Worm (Caenorhabditis elegans) whole organism, L3 larva: ENCODE results near the gene mlcd-1.

Experiments
- ZK546.5 ChIP-seq: sonication (generic microtip); optimal IDR thresholded peaks from 2 replicates; lab custom pipeline; 2017; ENCODE audit warnings: missing biosample characterization, missing genetic modification characterization
- ama-1 ChIP-seq: fragments of 150-350 bp; optimal IDR thresholded peaks from 2 replicates; lab custom pipeline; 2018
- ceh-16 ChIP-seq: sonication (generic microtip); optimal IDR thresholded peaks from 2 replicates; lab custom pipeline; 2017; ENCODE audit warnings: missing biosample characterization, missing genetic modification characterization
- ceh-82 ChIP-seq: fragments of 150-350 bp; optimal IDR thresholded peaks from 2 replicates; lab custom pipeline; 2014; ENCODE audit warnings: missing biosample characterization, missing genetic modification characterization
- ceh-9 ChIP-seq: sonication (generic microtip); optimal IDR thresholded peaks from 2 replicates; lab custom pipeline; 2018; ENCODE audit warnings: missing biosample characterization, missing genetic modification characterization
- daf-12 ChIP-seq: fragments of 150-350 bp; optimal IDR thresholded peaks from 2 replicates; lab custom pipeline; 2014; ENCODE audit warnings: missing biosample characterization, missing genetic modification reagents, missing genetic modification characterization
- egl-27 ChIP-seq: sonication (generic microtip); optimal IDR thresholded peaks from 4 replicates; lab custom pipeline; 2017; ENCODE audit warnings: missing biosample characterization, missing genetic modification reagents, missing genetic modification characterization
- egl-5 ChIP-seq: fragments of 150-350 bp; optimal IDR thresholded peaks from 2 replicates; lab custom pipeline; 2017; ENCODE audit warnings: missing biosample characterization, missing genetic modification reagents, missing genetic modification characterization, inconsistent platforms
- elt-3 ChIP-seq, 3 experiments: fragments of 150-350 bp in 1 of 3; sonication (generic microtip) in 2 of 3; optimal IDR thresholded peaks; 2 replicates in 2 of 3; 4 replicates in 1 of 3; lab custom pipeline; 2014 to 2017; ENCODE audit warnings: missing biosample characterization in 3 of 3, missing genetic modification characterization in 3 of 3
- eor-1 ChIP-seq, 2 experiments: fragments of 150-350 bp; optimal IDR thresholded peaks; 2 replicates each; lab custom pipeline; 2014 to 2018; ENCODE audit warnings: missing biosample characterization in 2 of 2, missing genetic modification characterization in 2 of 2
- fos-1 ChIP-seq: fragments of 150-350 bp; optimal IDR thresholded peaks from 2 replicates; lab custom pipeline; 2014; ENCODE audit warnings: missing biosample characterization, missing genetic modification characterization
- hmg-11 ChIP-seq: sonication (generic microtip); optimal IDR thresholded peaks from 2 replicates; lab custom pipeline; 2016; ENCODE audit warnings: missing genetic modification characterization, missing compliant biosample characterization
- jun-1 ChIP-seq: fragments of 150-350 bp; optimal IDR thresholded peaks from 2 replicates; lab custom pipeline; 2014; ENCODE audit warnings: missing biosample characterization, missing genetic modification reagents, missing genetic modification characterization
- lin-15B ChIP-seq: fragments of 150-350 bp; optimal IDR thresholded peaks from 2 replicates; lab custom pipeline; 2014; ENCODE audit warnings: missing biosample characterization, missing genetic modification characterization
- lin-39 ChIP-seq: fragments of 150-350 bp; optimal IDR thresholded peaks from 2 replicates; lab custom pipeline; 2018; ENCODE audit warnings: missing biosample characterization, missing genetic modification reagents, missing genetic modification characterization
- lsy-12 ChIP-seq: sonication (generic microtip); optimal IDR thresholded peaks from 2 replicates; lab custom pipeline; 2016; ENCODE audit warnings: mild to moderate bottlenecking, missing genetic modification characterization, missing compliant biosample characterization
- mdl-1 ChIP-seq: fragments of 150-350 bp; optimal IDR thresholded peaks from 2 replicates; lab custom pipeline; 2014; ENCODE audit warnings: missing biosample characterization, missing genetic modification characterization
- mml-1 ChIP-seq: fragments of 150-350 bp; sonication (generic microtip); optimal IDR thresholded peaks from 3 replicates; lab custom pipeline; 2014; ENCODE audit warnings: missing biosample characterization, missing genetic modification characterization
- nfya-1 ChIP-seq: sonication (generic microtip); optimal IDR thresholded peaks from 2 replicates; lab custom pipeline; 2017; ENCODE audit warnings: missing genetic modification characterization, mild to moderate bottlenecking, missing compliant biosample characterization, antibody characterized with exemption, moderate library complexity; ENCODE audit not compliant: insufficient read depth
- nhr-11 ChIP-seq: fragments of 150-350 bp; optimal IDR thresholded peaks from 2 replicates; lab custom pipeline; 2014; ENCODE audit warnings: missing biosample characterization, missing genetic modification characterization
- nhr-12 ChIP-seq: fragments of 150-350 bp; optimal IDR thresholded peaks from 2 replicates; lab custom pipeline; 2014; ENCODE audit warnings: missing biosample characterization, missing genetic modification characterization
- nhr-237 ChIP-seq: fragments of 150-350 bp; optimal IDR thresholded peaks from 2 replicates; lab custom pipeline; 2014; ENCODE audit warnings: missing biosample characterization, missing genetic modification characterization
- nhr-25 ChIP-seq: sonication (generic microtip); optimal IDR thresholded peaks from 2 replicates; lab custom pipeline; 2017; ENCODE audit warnings: missing biosample characterization, missing genetic modification characterization
- nhr-28 ChIP-seq: fragments of 150-350 bp; optimal IDR thresholded peaks from 2 replicates; lab custom pipeline; 2014; ENCODE audit warnings: missing biosample characterization, missing genetic modification characterization
- nhr-43 ChIP-seq: sonication (generic microtip); optimal IDR thresholded peaks from 2 replicates; lab custom pipeline; 2016; ENCODE audit warnings: mild to moderate bottlenecking, missing genetic modification characterization, missing compliant biosample characterization; ENCODE audit not compliant: poor library complexity, severe bottlenecking
- nhr-67 ChIP-seq: fragments of 150-350 bp; optimal IDR thresholded peaks from 2 replicates; lab custom pipeline; 2014; ENCODE audit warnings: missing biosample characterization, missing genetic modification characterization
- nhr-76 ChIP-seq: fragments of 150-350 bp; sonication (generic microtip); optimal IDR thresholded peaks from 5 replicates; lab custom pipeline; 2014; ENCODE audit warnings: missing biosample characterization, missing genetic modification characterization
- nhr-77 ChIP-seq: fragments of 150-350 bp; optimal IDR thresholded peaks from 2 replicates; lab custom pipeline; 2014; ENCODE audit warnings: missing biosample characterization, missing genetic modification characterization
- pha-4 ChIP-seq: fragments of 150-350 bp; optimal IDR thresholded peaks from 2 replicates; lab custom pipeline; 2014; ENCODE audit warnings: missing biosample characterization, missing genetic modification reagents, missing genetic modification characterization
- pqm-1 ChIP-seq: fragments of 150-350 bp; optimal IDR thresholded peaks from 2 replicates; lab custom pipeline; 2017; ENCODE audit warnings: missing biosample characterization, missing genetic modification characterization, inconsistent platforms
- skn-1 ChIP-seq: fragments of 150-350 bp; optimal IDR thresholded peaks from 2 replicates; lab custom pipeline; 2014; ENCODE audit warnings: missing biosample characterization, missing genetic modification characterization
- tbx-2 ChIP-seq: sonication (generic microtip); optimal IDR thresholded peaks from 2 replicates; lab custom pipeline; 2016; ENCODE audit warnings: mild to moderate bottlenecking, missing genetic modification characterization, missing compliant biosample characterization
- unc-39 ChIP-seq: sonication (generic microtip); optimal IDR thresholded peaks from 4 replicates; lab custom pipeline; 2017; ENCODE audit warnings: missing biosample characterization, missing genetic modification characterization
- unc-62 ChIP-seq: fragments of 150-350 bp; sonication (generic microtip); optimal IDR thresholded peaks from 4 replicates; lab custom pipeline; 2014; ENCODE audit warnings: missing biosample characterization, missing genetic modification reagents, missing genetic modification characterization
- zag-1 ChIP-seq: fragments of 150-350 bp; optimal IDR thresholded peaks from 2 replicates; lab custom pipeline; 2014; ENCODE audit warnings: missing biosample characterization, missing genetic modification characterization
- ztf-11 ChIP-seq: fragments of 150-350 bp; optimal IDR thresholded peaks from 2 replicates; lab custom pipeline; 2014; ENCODE audit warnings: missing biosample characterization, missing genetic modification characterization
- ztf-4 ChIP-seq: fragments of 150-350 bp; optimal IDR thresholded peaks from 2 replicates; lab custom pipeline; 2014; ENCODE audit warnings: missing biosample characterization, missing genetic modification characterization

Gene mlcd-1

ce11 chrIII:4523411-4523810 is 44.5 kb downstream of the mlcd-1 start:
- TF ChIP-seq skn-1 (tag; lab: Kevin White, UChicago) (no peak), zag-1 (tag; lab: Kevin White, UChicago) (no peak), nhr-43 (tag; lab: Kevin White, UChicago) (no peak), elt-3 (tag; optimal IDR thresholded peaks at IDR 0.05; lab: Kevin White, UChicago) (no peak), ama-1 (lab: Kevin White, UChicago) (no peak), lin-39 (tag; lab: Kevin White, UChicago) (no peak), unc-62 (no peak), ceh-9 (no peak), ztf-4 (no peak), lsy-12 (no peak), ceh-82 (tag; lab: Kevin White, UChicago) (no peak), egl-27 (tag; lab: Kevin White, UChicago) (no peak), tbx-2 (tag; lab: Kevin White, UChicago) (no peak), mdl-1 (tag; lab: Kevin White, UChicago) (no peak), nhr-77 (tag; lab: Kevin White, UChicago) (no peak), nhr-76 (tag; lab: Kevin White, UChicago) (no peak), nhr-12 (tag; lab: Kevin White, UChicago) (no peak), ztf-11 (tag; lab: Kevin White, UChicago) (no peak), nhr-67 (tag; lab: Kevin White, UChicago) (no peak)

- TF ChIP-seq nhr-76 (tag; lab: Kevin White, UChicago) (no peak), nfya-1 (tag; lab: Kevin White, UChicago) (no peak), eor-1 (tag; optimal IDR thresholded peaks at IDR 0.05; lab: Kevin White, UChicago) (no peak), unc-39 (tag; lab: Kevin White, UChicago) (no peak), egl-5 (tag; lab: Kevin White, UChicago) (no peak), nhr-11 (tag; lab: Kevin White, UChicago) (no peak), nhr-25 (tag; lab: Kevin White, UChicago) (no peak), skn-1 (tag; lab: Kevin White, UChicago) (no peak)
Measured at ce11 chrIII:4520057-4520456, 47.9 kb downstream of the mlcd-1 start, which contains the start of gene cdh-4. TSS of gene cdh-4 (plus strand) at chrIII:4520357.

- TF ChIP-seq daf-12 (no peak), lsy-12 (no peak), nhr-76 (tag; lab: Kevin White, UChicago) (no peak), pqm-1 (tag; lab: Kevin White, UChicago) (no peak), nhr-237 (tag; lab: Kevin White, UChicago) (no peak), nhr-67 (tag; lab: Kevin White, UChicago) (no peak), nhr-25 (tag; lab: Kevin White, UChicago) (no peak), mml-1 (tag; lab: Kevin White, UChicago) (no peak), mdl-1 (tag; lab: Kevin White, UChicago) (no peak), nfya-1 (tag; lab: Kevin White, UChicago) (no peak), lin-15B (tag; lab: Kevin White, UChicago) (no peak), tbx-2 (tag; lab: Kevin White, UChicago) (no peak), ZK546.5 (tag; lab: Kevin White, UChicago) (no peak), fos-1 (tag; lab: Kevin White, UChicago) (no peak), hmg-11 (tag; lab: Kevin White, UChicago) (no peak)
Measured at ce11 chrIII:4519410-4519809, 48.5 kb downstream of the mlcd-1 start.

- TF ChIP-seq nhr-28 (tag; lab: Kevin White, UChicago), result no peak
- no peak for TF ChIP-seq jun-1 (tag; lab: Kevin White, UChicago)
- no peak for TF ChIP-seq ceh-16 (tag; lab: Kevin White, UChicago)
- TF ChIP-seq nhr-43 (tag; lab: Kevin White, UChicago), result no peak
- no peak for TF ChIP-seq nfya-1 (tag; lab: Kevin White, UChicago)
- TF ChIP-seq elt-3 (tag; optimal IDR thresholded peaks at IDR 0.05; lab: Kevin White, UChicago), result no peak
- TF ChIP-seq nhr-77 (tag; lab: Kevin White, UChicago), result no peak
- no peak for TF ChIP-seq pha-4 (tag; lab: Kevin White, UChicago)
- TF ChIP-seq nhr-11 (tag; lab: Kevin White, UChicago), result no peak
- TF ChIP-seq ama-1 (lab: Kevin White, UChicago), result no peak
- no peak for TF ChIP-seq nhr-67 (tag; lab: Kevin White, UChicago)
Measured at ce11 chrIII:4517781-4518180, 50.1 kb downstream of the mlcd-1 start.
